Fruit fly (Drosophila melanogaster) S2 (cell line): Measurements from ENCODE around the gene CG7966.
A peak's percentile ranks its signal among the peaks of the same experiment; 100 is the strongest.

Source experiments
- CG8478 ChIP-seq: fragments of >200 bp; optimal IDR thresholded peaks from 2 replicates; lab custom pipeline; 2018
- CTCF ChIP-seq, 2 experiments: fragments of >200 bp; optimal IDR thresholded peaks; 2 replicates each; lab custom pipeline; 2018

The CG7966 gene

DNA sequence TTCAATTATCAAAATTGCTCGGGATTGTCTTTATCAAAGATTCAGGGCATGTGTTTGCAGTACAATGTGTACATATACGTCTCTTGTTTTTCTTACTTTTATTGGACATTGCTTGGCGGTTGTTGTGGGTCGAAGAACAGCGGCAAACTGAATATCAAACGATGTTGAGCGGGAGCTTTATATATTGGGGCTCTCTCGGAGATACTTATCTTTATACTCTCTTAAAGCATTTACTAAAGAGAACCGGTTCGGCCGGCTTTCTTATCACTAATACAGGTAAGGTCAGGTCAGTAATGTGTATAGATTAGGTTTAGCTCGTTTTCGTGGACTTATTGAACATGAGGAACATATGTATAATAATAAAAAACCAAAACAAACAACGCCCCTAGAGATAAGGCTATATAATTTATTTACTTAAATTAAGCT is at the start of gene CG7966:
Gene CG7966, minus strand, starts transcription at position 156 of the 426 bp plus-strand sequence.
- TF ChIP-seq CG8478 (lab: Kevin White, UChicago), result no peak
- no peak for TF ChIP-seq CTCF (optimal IDR thresholded peaks at IDR 0.05; lab: Kevin White, UChicago)

DNA sequence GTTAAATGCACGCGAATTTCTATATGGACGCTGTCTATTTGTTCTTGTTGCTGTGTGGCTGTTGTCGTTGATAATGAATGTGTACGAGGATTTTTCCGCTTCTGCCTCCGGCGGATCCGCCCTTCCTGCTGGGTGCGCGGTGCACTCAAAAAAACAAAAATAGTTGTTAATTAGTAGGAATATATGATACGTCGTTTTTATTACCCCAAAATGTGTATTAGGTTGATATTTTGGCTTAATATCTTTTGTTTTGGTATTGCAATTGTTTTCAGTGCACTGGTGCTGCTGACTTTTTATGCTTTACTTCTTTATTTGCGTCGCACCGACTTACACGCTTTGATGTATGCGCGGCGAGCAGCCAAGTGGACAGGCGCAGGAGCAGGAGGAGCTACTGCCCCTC is 40.4 kb upstream of the CG7966 start:
- TF ChIP-seq CG8478 (lab: Kevin White, UChicago), result no peak
- TF ChIP-seq CTCF (optimal IDR thresholded peaks at IDR 0.05; lab: Kevin White, UChicago), result no peak

DNA sequence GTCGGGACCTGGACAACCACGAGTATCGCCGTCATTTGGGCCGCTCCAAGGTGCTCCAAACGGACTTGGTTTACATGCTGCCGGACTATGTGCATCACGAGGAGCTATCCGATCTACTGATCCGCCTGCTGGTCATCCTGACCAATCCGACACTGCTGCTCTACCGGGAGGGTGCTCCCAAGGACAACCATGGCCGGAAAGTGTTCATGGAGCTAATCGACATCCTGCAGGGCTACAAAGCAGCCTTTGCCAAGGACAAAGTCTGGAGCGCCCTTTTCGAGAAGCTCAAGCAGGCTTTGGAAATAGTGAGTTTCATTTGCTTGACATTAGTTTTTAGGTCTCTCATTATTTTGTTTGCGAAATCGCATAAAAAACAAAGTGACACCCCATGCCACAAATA is 37.7 kb upstream of the CG7966 start, which contains the start of gene CG34308:
Gene CG34308, plus strand, starts transcription at position 301 of the 400 bp plus-strand sequence.
- TF ChIP-seq CG8478 (lab: Kevin White, UChicago) (no peak), CTCF (optimal IDR thresholded peaks at IDR 0.05; lab: Kevin White, UChicago) (no peak)

DNA sequence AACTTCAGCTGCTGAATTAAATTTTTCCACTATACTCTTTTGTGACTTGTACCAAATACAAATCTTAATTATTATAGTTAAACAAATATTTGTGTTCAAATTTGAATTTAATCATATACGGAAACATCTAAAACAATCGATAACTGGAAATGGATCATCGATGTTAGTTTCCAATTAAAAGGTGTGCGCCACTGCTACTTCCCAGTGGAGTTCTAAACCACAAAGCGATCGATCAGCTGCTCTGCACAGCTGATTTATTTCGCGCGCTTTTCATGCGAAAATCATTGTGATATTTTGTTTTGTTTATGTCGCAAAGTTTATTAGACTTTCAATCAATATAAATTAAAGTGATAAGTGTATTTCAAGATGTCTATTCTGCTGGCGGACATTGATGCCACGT is 37.1 kb upstream of the CG7966 start, which contains the start of gene timeout:
Gene timeout, plus strand, starts transcription at position 257 of the 400 bp plus-strand sequence.
- TF ChIP-seq CG8478 (lab: Kevin White, UChicago) (no peak), CTCF (optimal IDR thresholded peaks at IDR 0.05; lab: Kevin White, UChicago) (peak in 1 of 2 experiments; percentile 55)

DNA sequence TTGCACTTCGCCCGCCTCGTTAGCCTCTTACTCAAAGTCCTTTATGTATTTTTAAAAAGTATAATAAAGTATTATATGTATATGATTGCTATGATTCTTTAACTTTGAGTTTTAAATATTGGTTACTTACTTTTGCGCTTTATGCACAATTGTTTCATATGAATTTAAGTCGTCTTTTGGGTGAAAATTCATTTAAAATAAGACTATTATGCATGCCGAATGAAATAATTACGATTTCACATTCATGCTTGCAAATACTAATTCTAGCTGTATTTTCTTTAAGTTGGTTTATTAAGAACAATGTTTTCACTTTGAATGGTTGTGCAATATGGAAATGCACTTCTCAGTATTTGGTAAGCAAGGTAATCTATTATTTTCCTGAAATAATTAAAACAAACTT is 34.7 kb upstream of the CG7966 start, which contains the start of gene CG43063:
Gene CG43063, plus strand, starts transcription at position 301 of the 400 bp plus-strand sequence.
- TF ChIP-seq CG8478 (lab: Kevin White, UChicago), result no peak
- no peak for TF ChIP-seq CTCF (optimal IDR thresholded peaks at IDR 0.05; lab: Kevin White, UChicago)

DNA sequence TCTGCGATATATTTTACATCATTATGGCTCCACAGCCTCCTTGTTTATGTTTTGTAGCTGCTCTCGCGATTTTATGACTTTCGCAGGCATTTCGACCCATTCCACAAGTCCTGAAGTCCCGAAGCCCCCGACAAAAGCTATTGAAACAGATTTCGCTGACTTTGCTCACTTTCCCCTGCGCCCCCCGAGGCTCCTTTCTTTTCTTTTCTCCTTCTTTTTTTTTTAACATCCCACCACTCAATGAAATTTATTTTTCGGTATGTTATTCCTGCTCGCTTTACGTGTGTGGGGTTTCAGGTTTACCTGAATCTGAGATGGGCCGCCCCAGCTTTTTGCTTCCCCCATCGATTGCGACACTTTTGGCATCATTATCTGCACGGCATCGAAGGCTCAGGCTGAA is 31.1 kb upstream of the CG7966 start:
- TF ChIP-seq CTCF (optimal IDR thresholded peaks at IDR 0.05; lab: Kevin White, UChicago) (no peak), CG8478 (lab: Kevin White, UChicago) (no peak)

DNA sequence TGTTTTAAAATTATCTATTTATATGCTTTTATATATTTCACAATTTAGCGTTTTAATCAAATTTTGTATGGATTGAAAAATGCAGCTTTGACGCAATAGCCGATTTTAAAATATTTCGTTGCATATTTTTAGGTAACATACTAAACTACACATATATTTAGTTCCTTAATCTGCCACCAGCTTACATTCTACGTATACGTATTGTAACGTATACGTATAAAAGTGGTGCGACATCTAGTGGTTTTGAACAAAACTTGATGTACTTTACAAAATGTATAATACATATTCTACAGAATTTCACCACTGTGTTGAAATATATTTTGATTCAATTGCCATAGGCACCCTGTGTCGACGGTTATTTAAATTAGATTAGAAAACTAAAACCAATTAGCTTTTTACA is 27.0 kb upstream of the CG7966 start:
- TF ChIP-seq CTCF (optimal IDR thresholded peaks at IDR 0.05; lab: Kevin White, UChicago) (peak; percentile 95 to 97), CG8478 (lab: Kevin White, UChicago) (no peak)

DNA sequence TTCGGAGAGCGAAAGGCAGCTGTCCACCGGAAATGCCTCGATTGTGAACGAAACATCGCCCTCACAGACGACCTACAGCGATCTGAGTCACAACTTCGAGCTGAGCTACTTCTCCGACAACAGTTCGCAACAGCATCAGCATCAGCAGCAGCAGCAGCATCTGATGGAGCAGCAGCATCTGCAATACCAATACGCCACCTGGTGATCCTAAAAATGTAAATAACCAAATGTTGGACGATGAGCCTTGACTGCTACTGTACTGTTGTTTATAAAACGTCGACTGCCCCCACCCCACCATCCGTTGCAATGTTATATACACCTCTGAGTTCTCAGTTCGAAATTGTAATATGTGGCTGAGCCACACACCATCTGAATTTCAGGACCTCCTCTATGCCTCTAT is 26.0 kb upstream of the CG7966 start:
- TF ChIP-seq CTCF (optimal IDR thresholded peaks at IDR 0.05; lab: Kevin White, UChicago) (peak; percentile 84 to 94), CG8478 (lab: Kevin White, UChicago) (no peak)

DNA sequence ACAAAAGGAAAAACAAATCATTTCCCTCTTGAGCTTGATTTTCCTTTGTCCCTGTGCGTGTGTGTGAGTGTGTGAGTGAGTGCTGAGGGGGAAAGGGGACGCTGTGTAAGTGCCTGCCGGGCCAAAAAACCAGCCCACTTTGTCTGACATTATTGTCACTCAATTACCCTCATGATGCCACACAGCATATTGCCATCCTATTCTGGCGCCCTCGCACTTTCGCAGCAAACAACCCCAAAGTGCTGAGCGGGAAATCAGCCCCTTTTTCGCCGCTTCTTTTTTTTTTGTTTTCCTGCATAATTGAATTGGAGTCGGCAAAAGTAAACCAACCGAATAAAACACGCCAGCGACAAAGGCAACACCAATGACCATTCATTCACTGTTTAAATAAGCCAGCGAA is 24.5 kb upstream of the CG7966 start:
- no peak for TF ChIP-seq CTCF (optimal IDR thresholded peaks at IDR 0.05; lab: Kevin White, UChicago)
- TF ChIP-seq CG8478 (lab: Kevin White, UChicago), result no peak

DNA sequence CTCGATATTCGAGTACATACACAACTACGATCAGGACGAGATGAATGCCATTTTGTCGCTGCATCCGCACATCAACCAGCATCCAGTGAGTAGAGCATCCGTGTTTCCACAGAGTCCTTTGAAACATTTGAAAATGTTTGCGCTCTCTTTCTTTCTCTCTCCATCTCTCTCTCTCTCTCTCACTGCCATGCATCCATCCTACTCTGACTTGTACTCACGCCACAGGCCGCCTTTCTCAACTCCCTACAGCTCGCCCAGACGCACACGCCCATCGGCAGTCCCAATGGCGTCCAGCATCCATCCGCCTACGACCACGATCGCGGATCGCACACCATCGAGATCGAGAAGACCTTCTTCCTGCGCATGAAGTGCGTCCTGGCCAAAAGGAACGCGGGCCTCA is 23.3 kb upstream of the CG7966 start:
- no peak for TF ChIP-seq CG8478 (lab: Kevin White, UChicago)
- peak in 1 of 2 experiments; percentile 33 for TF ChIP-seq CTCF (optimal IDR thresholded peaks at IDR 0.05; lab: Kevin White, UChicago)

DNA sequence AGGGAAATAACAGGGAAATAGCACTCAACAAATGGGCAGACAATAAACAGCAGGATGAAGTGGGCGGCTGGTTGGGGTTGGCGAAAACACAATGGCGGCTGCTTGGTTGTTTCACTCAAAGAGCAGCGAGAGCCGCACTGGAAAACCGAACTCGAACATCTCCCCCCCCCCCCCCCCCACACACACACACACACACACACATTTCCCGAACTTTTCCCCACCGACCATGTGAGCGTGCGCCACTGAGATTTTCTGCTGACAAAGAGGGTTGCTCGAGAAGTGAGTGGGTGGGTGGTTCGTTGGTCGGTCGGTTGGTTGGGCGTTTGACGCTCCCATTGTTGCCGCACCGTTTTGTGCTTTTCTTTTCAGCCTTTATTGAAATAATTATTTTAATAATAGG is 21.9 kb upstream of the CG7966 start:
- no peak for TF ChIP-seq CTCF (optimal IDR thresholded peaks at IDR 0.05; lab: Kevin White, UChicago)
- TF ChIP-seq CG8478 (lab: Kevin White, UChicago), result no peak

DNA sequence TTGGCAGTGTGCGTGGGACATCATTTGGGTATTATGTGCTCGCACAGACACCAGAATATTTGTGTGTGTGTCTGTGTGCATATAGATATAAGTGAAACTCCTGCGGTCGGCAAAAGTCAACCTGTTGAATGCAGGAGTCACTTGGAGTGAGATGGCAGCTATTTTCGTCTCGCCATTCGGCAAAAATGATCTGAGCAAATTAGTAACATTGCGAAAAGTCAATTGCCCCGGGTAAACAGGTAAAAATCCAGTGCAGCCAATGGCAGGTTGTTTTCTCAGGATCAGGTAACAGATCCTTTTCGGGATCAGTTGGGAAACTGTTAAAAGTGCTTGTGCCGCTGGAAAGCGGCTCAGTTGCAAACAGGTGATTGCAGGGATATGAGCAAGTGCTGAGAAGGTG is 20.8 kb upstream of the CG7966 start:
- TF ChIP-seq CTCF (optimal IDR thresholded peaks at IDR 0.05; lab: Kevin White, UChicago), result no peak

DNA sequence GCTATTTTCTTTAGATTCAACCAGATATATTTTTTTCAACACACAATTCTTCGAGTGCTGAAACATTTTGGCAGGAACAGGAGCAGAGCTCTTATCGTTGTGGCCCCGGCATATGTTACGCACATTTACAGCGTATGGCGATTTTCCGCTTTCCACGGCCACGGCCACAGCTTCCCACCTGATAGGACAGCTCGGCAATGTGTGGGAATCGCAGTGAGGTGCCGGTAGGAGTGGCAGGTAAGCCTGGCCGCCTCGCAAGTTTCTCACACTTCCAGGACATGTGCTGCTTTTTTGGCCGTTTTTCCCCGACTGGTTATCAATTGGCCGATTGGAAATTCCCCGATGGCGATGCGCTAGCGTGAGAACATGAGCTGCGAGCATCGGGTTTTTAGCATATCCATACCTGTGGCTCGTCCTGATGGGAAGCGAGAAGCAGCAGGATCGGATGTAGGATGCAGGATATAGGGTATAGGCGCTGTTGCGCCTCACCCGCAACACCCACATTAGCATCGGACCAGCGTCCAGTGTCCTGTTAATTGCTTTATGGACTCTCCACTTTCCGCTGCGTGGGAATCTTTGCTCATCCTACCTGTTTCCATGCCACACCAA is 18.9 kb upstream of the CG7966 start:
- no peak for TF ChIP-seq CTCF (optimal IDR thresholded peaks at IDR 0.05; lab: Kevin White, UChicago)
- no peak for TF ChIP-seq CG8478 (lab: Kevin White, UChicago)

DNA sequence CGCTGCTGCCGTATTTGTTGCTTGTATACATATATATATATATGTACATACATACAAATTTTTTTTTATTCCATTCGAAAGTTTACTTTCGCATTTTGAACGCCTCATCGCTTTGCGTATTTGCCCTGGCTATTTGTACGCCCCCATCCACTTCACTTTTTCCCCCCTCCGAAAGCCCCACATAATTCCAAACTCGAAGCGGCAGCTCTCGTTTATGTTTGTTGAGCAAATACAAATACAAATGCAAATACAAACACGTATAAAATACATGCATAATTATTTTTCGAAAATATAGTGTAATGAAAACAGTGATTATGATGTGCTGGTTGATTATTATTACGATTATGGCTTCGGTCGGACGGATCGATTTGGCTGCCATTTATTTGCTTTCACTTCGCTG is 16.8 kb upstream of the CG7966 start:
- TF ChIP-seq CG8478 (lab: Kevin White, UChicago), result no peak
- no peak for TF ChIP-seq CTCF (optimal IDR thresholded peaks at IDR 0.05; lab: Kevin White, UChicago)

DNA sequence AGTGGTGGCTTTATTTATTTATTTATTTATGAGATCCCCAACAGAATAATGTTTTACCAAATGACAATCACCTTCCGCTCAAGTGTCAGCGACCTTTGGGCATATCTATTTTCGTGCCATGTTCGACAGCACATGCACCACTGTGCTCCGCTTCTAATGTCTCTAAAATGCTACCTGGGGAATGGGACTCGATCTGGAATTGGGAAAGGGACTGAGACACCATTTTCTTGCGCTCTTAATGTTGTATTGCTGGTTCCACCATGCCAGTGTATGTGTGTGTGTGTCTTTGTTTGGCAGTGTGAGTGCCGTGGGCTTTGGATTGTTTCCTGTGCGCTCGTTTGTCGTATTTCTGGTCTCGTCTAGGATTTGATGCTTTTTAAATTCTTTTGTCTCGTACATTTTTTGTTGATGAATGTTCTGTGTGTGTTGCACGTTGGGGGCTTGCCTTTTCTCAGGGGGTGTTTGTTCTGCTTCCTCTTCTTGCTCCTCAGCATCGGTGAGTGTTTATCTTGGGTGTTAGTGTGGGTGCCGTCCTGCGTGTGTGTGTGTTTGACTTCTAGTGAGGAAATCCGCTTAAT is 14.0 kb upstream of the CG7966 start:
- TF ChIP-seq CTCF (optimal IDR thresholded peaks at IDR 0.05; lab: Kevin White, UChicago), result no peak
- TF ChIP-seq CG8478 (lab: Kevin White, UChicago), result no peak
